Fruit fly (Drosophila melanogaster): ENCODE data around the gene Prim1.

DNA sequence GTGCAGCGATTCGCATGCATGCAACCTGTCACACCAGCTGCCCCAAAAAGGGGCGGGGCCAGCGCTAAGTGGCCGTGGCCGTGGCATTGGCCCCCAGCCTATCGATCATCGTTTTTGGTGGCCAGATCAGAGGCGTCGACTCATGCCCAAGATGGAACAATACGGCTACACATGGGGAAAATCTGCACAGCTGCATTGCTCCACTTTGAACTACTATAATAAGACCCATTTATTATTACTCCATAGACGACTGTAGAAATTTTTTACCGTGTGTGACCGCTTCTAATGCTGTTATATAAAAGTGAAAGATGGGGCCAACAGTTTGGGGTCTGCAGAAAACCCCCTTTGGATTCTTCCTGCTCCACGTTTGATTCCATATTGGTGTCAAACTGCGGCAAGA lies 43.9 kb downstream of the Prim1 start:
- TF ChIP-seq D1 (tag; optimal IDR thresholded peaks at IDR 0.05): no peak
- no peak for TF ChIP-seq CG34367 (tag; optimal IDR thresholded peaks at IDR 0.05)
- TF ChIP-seq fd96Ca (GFP tag; IDR thresholded peaks at IDR 0.05): peak; percentile 30; the same call in 1 of the 3 replicates
- no peak for TF ChIP-seq CG4496 (GFP tag; IDR thresholded peaks at IDR 0.05)
- no peak for TF ChIP-seq gl (tag; optimal IDR thresholded peaks at IDR 0.05)
- TF ChIP-seq CG15710 (tag; optimal IDR thresholded peaks at IDR 0.05): no peak
- TF ChIP-seq CG10348 (GFP tag; IDR thresholded peaks at IDR 0.05): 0 out of 2 replicates have a peak, but pooled peaks have one; percentile 13
